Fruit fly (Drosophila melanogaster): ENCODE data around the gene CG9981.
A peak's percentile ranks its signal among the peaks of the same experiment; 100 is the strongest.

Gene CG9981

dm6 chrX:16384843-16385726 is 19.8 kb downstream of the CG9981 start, which contains the start of the genes CG9992 and CG4239:
TSS of gene CG9992 (minus strand) at chrX:16384908.
TSS of gene CG4239 (plus strand) at chrX:16385278.
- TF ChIP-seq CrebA (GFP tag; optimal IDR thresholded peaks at IDR 0.05; ENCODE audit: borderline replicate concordance): no peak
- TF ChIP-seq GATAd (GFP tag; optimal IDR thresholded peaks at IDR 0.05): no peak
- peak; percentile 63 for TF ChIP-seq Hr78 (GFP tag; optimal IDR thresholded peaks at IDR 0.05)
- peak; percentile 50 for TF ChIP-seq Hnf4 (GFP tag; optimal IDR thresholded peaks at IDR 0.05)
- peak; percentile 81 for TF ChIP-seq lola (GFP tag; optimal IDR thresholded peaks at IDR 0.05)
- TF ChIP-seq brk (GFP tag; optimal IDR thresholded peaks at IDR 0.05): no peak
- no peak for TF ChIP-seq Jra (GFP tag; optimal IDR thresholded peaks at IDR 0.05)
- no peak for TF ChIP-seq dl (GFP tag; optimal IDR thresholded peaks at IDR 0.05; ENCODE audit: insufficient read depth in 1 of 2, partially characterized antibody in 2 of 2)
- TF ChIP-seq sv (GFP tag; optimal IDR thresholded peaks at IDR 0.05): peak; percentile 59
- peak; percentile 56 for TF ChIP-seq rgr (GFP tag; optimal IDR thresholded peaks at IDR 0.05)
- TF ChIP-seq Mio (GFP tag; optimal IDR thresholded peaks at IDR 0.05): no peak
- TF ChIP-seq Sp1 (GFP tag; optimal IDR thresholded peaks at IDR 0.05): peak; percentile 46
- no peak for TF ChIP-seq pan (optimal IDR thresholded peaks at IDR 0.05)
- TF ChIP-seq CG32264 (GFP tag; optimal IDR thresholded peaks at IDR 0.05): no peak
- peak; percentile 39 for TF ChIP-seq woc (GFP tag; optimal IDR thresholded peaks at IDR 0.05)
- TF ChIP-seq N (GFP tag; optimal IDR thresholded peaks at IDR 0.05): peak; percentile 78
- no peak for TF ChIP-seq tai (GFP tag; optimal IDR thresholded peaks at IDR 0.05)
- peak; percentile 78 for TF ChIP-seq HLH106 (tag; optimal IDR thresholded peaks at IDR 0.05)
- TF ChIP-seq ey (GFP tag; optimal IDR thresholded peaks at IDR 0.05): peak; percentile 41
- peak; percentile 4 for TF ChIP-seq br (GFP tag; optimal IDR thresholded peaks at IDR 0.05)
- TF ChIP-seq Rel (GFP tag; optimal IDR thresholded peaks at IDR 0.05): no peak
- TF ChIP-seq Rel (tag; optimal IDR thresholded peaks at IDR 0.05): no peak
- peak in 1 of 2 experiments; percentile 67 for TF ChIP-seq foxo (GFP tag; optimal IDR thresholded peaks at IDR 0.05)
- peak; percentile 39 for TF ChIP-seq fru (GFP tag; optimal IDR thresholded peaks at IDR 0.05)
- no peak for TF ChIP-seq Vsx2 (GFP tag; optimal IDR thresholded peaks at IDR 0.05; ENCODE audit: partially characterized antibody)
- no peak for TF ChIP-seq sage (GFP tag; optimal IDR thresholded peaks at IDR 0.05)
- no peak for TF ChIP-seq Dfd (GFP tag; optimal IDR thresholded peaks at IDR 0.05)
- TF ChIP-seq CG9705 (GFP tag; optimal IDR thresholded peaks at IDR 0.05): peak; percentile 50
- no peak for TF ChIP-seq jim (GFP tag; optimal IDR thresholded peaks at IDR 0.05)
- peak; percentile 31 for TF ChIP-seq psq (GFP tag; optimal IDR thresholded peaks at IDR 0.05)
- peak; percentile 34 for TF ChIP-seq h (GFP tag; optimal IDR thresholded peaks at IDR 0.05)
- TF ChIP-seq Dif (GFP tag; optimal IDR thresholded peaks at IDR 0.05; ENCODE audit: partially characterized antibody): no peak
- TF ChIP-seq usp (GFP tag; optimal IDR thresholded peaks at IDR 0.05): no peak
- no peak for TF ChIP-seq Hr83 (GFP tag; optimal IDR thresholded peaks at IDR 0.05; ENCODE audit: poor library complexity, severe bottlenecking)
- no peak for TF ChIP-seq Abd-B (GFP tag; optimal IDR thresholded peaks at IDR 0.05)
- no peak for TF ChIP-seq dmrt93B (GFP tag; optimal IDR thresholded peaks at IDR 0.05)
- TF ChIP-seq dsf (GFP tag; optimal IDR thresholded peaks at IDR 0.05; ENCODE audit: borderline replicate concordance): no peak
- TF ChIP-seq Myc (optimal IDR thresholded peaks at IDR 0.05): no peak
- no peak for TF ChIP-seq OdsH (GFP tag; optimal IDR thresholded peaks at IDR 0.05)

dm6 chrX:16383667-16384515 is 21.0 kb downstream of the CG9981 start:
- TF ChIP-seq sage (GFP tag; optimal IDR thresholded peaks at IDR 0.05) (peak; percentile 17), dl (GFP tag; optimal IDR thresholded peaks at IDR 0.05; ENCODE audit: insufficient read depth in 1 of 2, partially characterized antibody in 2 of 2) (no peak), Jra (GFP tag; optimal IDR thresholded peaks at IDR 0.05) (no peak), OdsH (GFP tag; optimal IDR thresholded peaks at IDR 0.05) (no peak), psq (GFP tag; optimal IDR thresholded peaks at IDR 0.05) (peak; percentile 1), lola (GFP tag; optimal IDR thresholded peaks at IDR 0.05) (no peak)
